Worm (Caenorhabditis elegans) whole organism, L1 larva: Measurements from ENCODE around the gene R05D8.9.

Experiments used
- aly-2 ChIP-seq: fragments of 150-350 bp; optimal IDR thresholded peaks from 2 replicates; lab custom pipeline; 2014; ENCODE audit warnings: missing biosample characterization, missing genetic modification characterization
- ama-1 ChIP-seq: fragments of 150-350 bp; optimal IDR thresholded peaks from 2 replicates; lab custom pipeline; 2014
- blmp-1 ChIP-seq: fragments of 150-350 bp; optimal IDR thresholded peaks from 2 replicates; lab custom pipeline; 2014; ENCODE audit warnings: missing biosample characterization, missing genetic modification characterization
- dpl-1 ChIP-seq, 3 experiments: fragments of 150-350 bp in 2 of 3; sonication (generic microtip) in 1 of 3; optimal IDR thresholded peaks; 2 replicates each; lab custom pipeline; 2014 to 2017; ENCODE audit warnings: missing biosample characterization in 3 of 3, missing genetic modification characterization in 3 of 3, missing genetic modification reagents in 3 of 3
- egl-27 ChIP-seq, 2 experiments: fragments of 150-350 bp in 1 of 2; sonication (generic microtip); optimal IDR thresholded peaks; 3 replicates each; lab custom pipeline; 2017 to 2018; ENCODE audit warnings: missing biosample characterization in 2 of 2, missing genetic modification characterization in 2 of 2, missing genetic modification reagents in 2 of 2
- elt-2 ChIP-seq: sonication (generic microtip); optimal IDR thresholded peaks from 2 replicates; lab custom pipeline; 2016; ENCODE audit warnings: missing genetic modification characterization, mild to moderate bottlenecking, inconsistent platforms, missing compliant biosample characterization, missing genetic modification reagents
- elt-3 ChIP-seq, 6 experiments: fragments of 150-350 bp in 1 of 6; sonication (generic microtip); optimal IDR thresholded peaks; 2 replicates each; lab custom pipeline; 2017 to 2018; ENCODE audit warnings: missing biosample characterization in 6 of 6, missing genetic modification characterization in 6 of 6, inconsistent platforms in 1 of 6
- hlh-4 ChIP-seq: sonication (generic microtip); optimal IDR thresholded peaks from 2 replicates; lab custom pipeline; 2016; ENCODE audit warnings: mild to moderate bottlenecking, missing genetic modification characterization, missing compliant biosample characterization
- lin-13 ChIP-seq: fragments of 150-350 bp; optimal IDR thresholded peaks from 2 replicates; lab custom pipeline; 2014; ENCODE audit warnings: missing biosample characterization, missing genetic modification reagents, missing genetic modification characterization
- lin-35 ChIP-seq, 2 experiments: fragments of 150-350 bp; optimal IDR thresholded peaks; 2 replicates each; lab custom pipeline; 2014; ENCODE audit warnings: missing biosample characterization in 2 of 2, missing genetic modification characterization in 2 of 2, missing genetic modification reagents in 2 of 2
- nhr-11 ChIP-seq: fragments of 150-350 bp; optimal IDR thresholded peaks from 2 replicates; lab custom pipeline; 2014; ENCODE audit warnings: missing biosample characterization, missing genetic modification characterization
- nhr-28 ChIP-seq: fragments of 150-350 bp; optimal IDR thresholded peaks from 2 replicates; lab custom pipeline; 2014; ENCODE audit warnings: missing biosample characterization, missing genetic modification characterization
- snpc-4 ChIP-seq: fragments of 150-350 bp; optimal IDR thresholded peaks from 2 replicates; lab custom pipeline; 2014; ENCODE audit warnings: missing biosample characterization, missing genetic modification characterization
- unc-62 ChIP-seq: fragments of 150-350 bp; optimal IDR thresholded peaks from 2 replicates; lab custom pipeline; 2014; ENCODE audit warnings: missing biosample characterization, missing genetic modification reagents, missing genetic modification characterization

DNA sequence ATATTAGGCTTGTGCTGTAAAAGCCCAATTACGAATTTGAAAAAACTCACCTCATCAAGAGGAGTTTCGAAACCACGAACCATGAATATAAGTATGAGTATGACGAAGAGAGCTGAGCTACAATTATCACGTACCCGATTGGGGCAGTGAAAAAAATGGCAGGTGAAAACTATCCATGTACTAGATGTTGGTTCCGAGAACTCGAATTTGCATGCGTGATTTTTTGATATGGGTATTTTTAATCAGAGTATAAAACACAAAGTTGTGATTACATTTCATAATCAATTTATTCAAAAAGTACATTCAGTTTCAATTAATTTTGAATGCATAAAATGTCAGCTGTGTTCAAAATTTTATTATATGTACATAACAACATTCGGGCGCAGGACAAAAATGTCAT lies 46.5 kb upstream of the R05D8.9 start, which contains the start of gene F54E2.9:
- TF ChIP-seq blmp-1 (tag; lab: Kevin White, UChicago): no peak
- TF ChIP-seq lin-13 (GFP tag; lab: Kevin White, UChicago): no peak
- no peak for TF ChIP-seq egl-27 (tag; optimal IDR thresholded peaks at IDR 0.05; lab: Kevin White, UChicago)
- TF ChIP-seq nhr-11 (tag; lab: Kevin White, UChicago): no peak
- TF ChIP-seq aly-2 (tag; lab: Kevin White, UChicago): no peak
- no peak for TF ChIP-seq unc-62 (GFP tag; lab: Kevin White, UChicago)
- TF ChIP-seq hlh-4 (tag; lab: Kevin White, UChicago): peak; percentile 82
- no peak for TF ChIP-seq nhr-28
- no peak for TF ChIP-seq elt-2 (tag; lab: Kevin White, UChicago)
- no peak for TF ChIP-seq ama-1 (lab: Kevin White, UChicago)
- TF ChIP-seq elt-3 (tag; optimal IDR thresholded peaks at IDR 0.05; lab: Kevin White, UChicago): no peak
- no peak for TF ChIP-seq snpc-4 (tag; lab: Kevin White, UChicago)
- no peak for TF ChIP-seq lin-35 (GFP tag; optimal IDR thresholded peaks at IDR 0.05; lab: Kevin White, UChicago)
- no peak for TF ChIP-seq dpl-1 (GFP tag; optimal IDR thresholded peaks at IDR 0.05; lab: Kevin White, UChicago)
